Worm (Caenorhabditis elegans): Measurements from ENCODE around the gene ZK593.3.

DNA sequence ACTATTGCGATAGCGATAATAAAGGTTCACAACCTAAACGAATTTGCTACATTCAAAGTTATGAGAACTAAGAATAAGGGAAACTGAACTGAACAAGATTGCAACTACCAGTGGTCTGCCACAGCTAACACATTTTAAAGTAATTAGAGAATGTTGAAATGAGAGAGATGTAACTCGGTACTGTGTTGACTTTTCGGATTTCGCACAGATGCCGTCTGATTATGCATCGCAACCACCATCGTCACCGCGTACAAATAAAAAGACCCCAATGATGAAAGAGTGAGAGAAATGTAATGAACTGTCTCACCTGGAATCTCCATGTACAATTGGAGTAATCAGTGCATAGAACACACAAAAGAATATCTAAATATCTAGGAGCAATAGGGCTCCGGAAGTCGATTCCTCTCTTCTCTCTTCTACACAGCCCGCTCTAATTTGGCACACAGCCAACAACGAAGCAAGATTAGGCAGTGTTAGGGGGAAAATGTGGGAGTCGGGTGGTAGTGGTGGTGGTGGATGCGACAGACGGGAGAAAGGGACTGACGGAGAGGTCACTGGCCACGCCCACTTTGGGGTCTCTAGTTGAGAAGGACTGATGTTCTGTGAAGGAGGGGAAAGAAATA, 46.7 kb upstream of the ZK593.3 start, which contains the start of gene F13E9.11:
- TF ChIP-seq him-1 (tag; optimal IDR thresholded peaks at IDR 0.05), result no peak
- TF ChIP-seq W03F9.2 (tag; optimal IDR thresholded peaks at IDR 0.05), result no peak
- no peak for TF ChIP-seq dao-5 (tag; optimal IDR thresholded peaks at IDR 0.05)

All from whole organism, L4/young adult.